Worm (Caenorhabditis elegans) whole organism, early embryonic: ENCODE data around the gene T12D8.9.
A peak's percentile ranks its signal among the peaks of the same experiment; 100 is the strongest.

Experiments used
- B0310.2 ChIP-seq: sonication (generic microtip); optimal IDR thresholded peaks from 2 replicates; lab custom pipeline; 2016; ENCODE audit warnings: mild to moderate bottlenecking, missing genetic modification characterization, missing compliant biosample characterization
- F13C5.2 ChIP-seq: sonication (generic microtip); optimal IDR thresholded peaks from 2 replicates; lab custom pipeline; 2017; ENCODE audit warnings: mild to moderate bottlenecking, missing genetic modification characterization, inconsistent platforms, missing compliant biosample characterization
- aly-1 ChIP-seq: sonication (generic microtip); optimal IDR thresholded peaks from 2 replicates; lab custom pipeline; 2016; ENCODE audit warnings: missing genetic modification characterization, missing compliant biosample characterization
- ama-1 ChIP-seq: fragments of 150-350 bp; optimal IDR thresholded peaks from 2 replicates; lab custom pipeline; 2014
- ceh-13 ChIP-seq: fragments of 200-800 bp; sonication (Bioruptor generic); optimal IDR thresholded peaks from 2 replicates; lab custom pipeline; 2018; ENCODE audit warnings: mild to moderate bottlenecking, missing genetic modification characterization, missing compliant biosample characterization
- ceh-36 ChIP-seq: sonication (generic microtip); optimal IDR thresholded peaks from 2 replicates; lab custom pipeline; 2016; ENCODE audit warnings: missing genetic modification characterization, inconsistent platforms, missing compliant biosample characterization
- ets-7 ChIP-seq: sonication (generic microtip); optimal IDR thresholded peaks from 2 replicates; lab custom pipeline; 2016; ENCODE audit warnings: missing genotype, missing genetic modification characterization, missing compliant biosample characterization
- flt-1 ChIP-seq: fragments of 200-800 bp; sonication (Bioruptor generic); IDR thresholded peaks from 2 replicates; pipeline ENCODE4 v1.3.6; 2022; ENCODE audit warnings: missing genetic modification characterization, missing compliant biosample characterization
- hmbx-1 ChIP-seq: sonication (generic microtip); optimal IDR thresholded peaks from 2 replicates; lab custom pipeline; 2016; ENCODE audit warnings: mild to moderate bottlenecking, missing genetic modification characterization, missing compliant biosample characterization
- hmg-4 ChIP-seq: fragments of 200-800 bp; sonication (Bioruptor generic); optimal IDR thresholded peaks from 2 replicates; lab custom pipeline; 2018; ENCODE audit warnings: mild to moderate bottlenecking, missing genetic modification characterization, missing compliant biosample characterization
- hnd-1 ChIP-seq: sonication (generic microtip); optimal IDR thresholded peaks from 2 replicates; lab custom pipeline; 2016; ENCODE audit warnings: missing genetic modification characterization, missing compliant biosample characterization
- pes-1 ChIP-seq: fragments of 200-800 bp; sonication (Bioruptor generic); IDR thresholded peaks from 2 replicates; pipeline ENCODE4 v1.3.6; 2022; ENCODE audit warnings: missing genetic modification reagents, missing genetic modification characterization, missing compliant biosample characterization
- scrt-1 ChIP-seq: fragments of 200-800 bp; sonication (Bioruptor generic); IDR thresholded peaks from 2 replicates; pipeline ENCODE4 v1.3.6; 2022; ENCODE audit warnings: missing genetic modification characterization, missing compliant biosample characterization
- sea-1 ChIP-seq: fragments of 200-800 bp; sonication (Bioruptor generic); conservative IDR thresholded peaks from 2 replicates; pipeline ENCODE4 v1.3.6; 2022; ENCODE audit warnings: missing genetic modification characterization, missing compliant biosample characterization
- tbx-11 ChIP-seq: fragments of 200-800 bp; sonication (Bioruptor generic); IDR thresholded peaks from 2 replicates; pipeline ENCODE4 v1.3.6; 2022; ENCODE audit warnings: missing genetic modification characterization, missing compliant biosample characterization
- tbx-37 ChIP-seq: fragments of 200-800 bp; sonication (Bioruptor generic); conservative IDR thresholded peaks from 2 replicates; pipeline ENCODE4 v1.3.6; 2022; ENCODE audit warnings: missing genetic modification reagents, missing genetic modification characterization, missing compliant biosample characterization
- tra-4 ChIP-seq: sonication (generic microtip); optimal IDR thresholded peaks from 2 replicates; lab custom pipeline; 2017; ENCODE audit warnings: missing genetic modification characterization, missing compliant biosample characterization

Gene T12D8.9

DNA sequence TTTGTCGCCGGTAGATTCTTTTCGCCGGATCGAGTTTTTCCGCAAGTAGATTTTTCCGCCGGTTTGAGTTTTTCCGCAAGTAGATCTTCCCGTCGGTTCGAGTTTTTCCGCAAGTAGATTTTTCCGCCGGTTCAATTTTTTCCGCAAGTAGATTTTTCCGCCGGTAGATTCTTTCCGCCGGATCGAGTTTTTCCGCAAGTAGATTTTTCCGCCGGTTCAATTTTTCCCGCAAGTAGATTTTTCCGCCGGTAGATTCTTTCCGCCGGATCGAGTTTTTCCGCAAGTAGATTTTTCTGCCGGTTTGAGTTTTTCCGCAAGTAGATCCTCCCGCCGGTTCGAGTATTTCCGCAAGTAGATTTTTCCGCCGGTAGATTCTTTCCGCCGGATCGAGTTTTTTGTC is 31.8 kb upstream of the T12D8.9 start:
- TF ChIP-seq sea-1 (GFP tag; lab: Robert Waterston, UW) = peak; percentile 58
- 0 out of 2 replicates have a peak, but pooled peaks have one; percentile 41 for TF ChIP-seq tbx-11 (GFP tag; lab: Robert Waterston, UW)

DNA sequence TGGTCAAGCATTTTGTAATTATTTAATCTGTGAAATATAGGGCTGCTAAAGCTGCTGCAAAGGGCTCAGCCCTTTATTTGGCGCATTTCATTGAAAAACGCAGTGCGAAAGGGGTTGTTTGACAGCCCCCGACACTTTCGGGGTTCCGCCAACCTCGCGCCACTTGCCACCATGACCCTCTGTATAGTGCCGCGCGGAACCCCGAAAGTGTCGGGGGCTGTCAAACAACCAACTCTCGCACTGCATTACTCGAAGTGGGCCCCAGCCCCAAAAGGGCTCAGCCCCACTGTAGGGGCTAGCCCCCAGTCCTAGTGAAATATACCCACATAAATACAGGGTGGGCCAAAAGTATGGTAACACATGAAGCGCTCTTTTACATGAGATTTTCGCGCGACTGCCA is 16.6 kb upstream of the T12D8.9 start:
- TF ChIP-seq hmg-4 (no peak), tra-4 (tag; lab: Kevin White, UChicago) (no peak), tbx-37 (GFP tag; lab: Robert Waterston, UW) (no peak), scrt-1 (GFP tag; lab: Robert Waterston, UW) (no peak), pes-1 (GFP tag; lab: Robert Waterston, UW) (no peak), hmbx-1 (tag; lab: Kevin White, UChicago) (no peak), tbx-11 (GFP tag; lab: Robert Waterston, UW) (no peak), sea-1 (GFP tag; lab: Robert Waterston, UW) (no peak), ets-7 (no peak), ama-1 (no peak), flt-1 (no peak), ceh-13 (GFP tag; lab: Kevin White, UChicago) (no peak), aly-1 (tag; lab: Kevin White, UChicago) (no peak), ceh-36 (tag; lab: Kevin White, UChicago) (no peak), F13C5.2 (no peak), hnd-1 (tag; lab: Kevin White, UChicago) (no peak), B0310.2 (tag; lab: Kevin White, UChicago) (no peak)

DNA sequence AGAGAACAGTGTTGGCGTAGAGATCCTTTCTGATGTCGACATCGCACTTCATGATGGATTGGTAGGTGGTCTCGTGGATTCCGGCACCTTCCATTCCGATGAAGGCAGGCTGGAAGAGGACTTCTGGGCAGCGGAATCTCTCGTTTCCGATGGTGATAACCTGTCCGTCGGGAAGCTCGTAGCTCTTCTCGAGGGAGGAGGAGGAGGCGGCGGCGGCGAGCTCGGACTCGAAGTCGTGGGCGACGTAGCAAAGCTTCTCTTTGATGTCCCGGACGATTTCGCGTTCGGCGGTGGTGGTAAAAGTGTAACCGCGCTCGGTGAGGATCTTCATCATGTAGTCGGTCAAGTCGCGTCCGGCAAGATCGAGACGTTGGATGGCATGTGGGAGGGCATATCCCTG is 12.1 kb upstream of the T12D8.9 start:
- TF ChIP-seq hmg-4 = no peak
- no peak for TF ChIP-seq hmbx-1 (tag; lab: Kevin White, UChicago)
- TF ChIP-seq hnd-1 (tag; lab: Kevin White, UChicago) = no peak
- no peak for TF ChIP-seq tbx-37 (GFP tag; lab: Robert Waterston, UW)
- TF ChIP-seq sea-1 (GFP tag; lab: Robert Waterston, UW) = no peak
- no peak for TF ChIP-seq ceh-13 (GFP tag; lab: Kevin White, UChicago)
- TF ChIP-seq F13C5.2 = no peak
- TF ChIP-seq ets-7 = no peak
- no peak for TF ChIP-seq aly-1 (tag; lab: Kevin White, UChicago)
- TF ChIP-seq B0310.2 (tag; lab: Kevin White, UChicago) = no peak
- no peak for TF ChIP-seq ama-1
- TF ChIP-seq scrt-1 (GFP tag; lab: Robert Waterston, UW) = no peak
- TF ChIP-seq tbx-11 (GFP tag; lab: Robert Waterston, UW) = no peak
- no peak for TF ChIP-seq flt-1
- no peak for TF ChIP-seq pes-1 (GFP tag; lab: Robert Waterston, UW)
- no peak for TF ChIP-seq ceh-36 (tag; lab: Kevin White, UChicago)
- no peak for TF ChIP-seq tra-4 (tag; lab: Kevin White, UChicago)

DNA sequence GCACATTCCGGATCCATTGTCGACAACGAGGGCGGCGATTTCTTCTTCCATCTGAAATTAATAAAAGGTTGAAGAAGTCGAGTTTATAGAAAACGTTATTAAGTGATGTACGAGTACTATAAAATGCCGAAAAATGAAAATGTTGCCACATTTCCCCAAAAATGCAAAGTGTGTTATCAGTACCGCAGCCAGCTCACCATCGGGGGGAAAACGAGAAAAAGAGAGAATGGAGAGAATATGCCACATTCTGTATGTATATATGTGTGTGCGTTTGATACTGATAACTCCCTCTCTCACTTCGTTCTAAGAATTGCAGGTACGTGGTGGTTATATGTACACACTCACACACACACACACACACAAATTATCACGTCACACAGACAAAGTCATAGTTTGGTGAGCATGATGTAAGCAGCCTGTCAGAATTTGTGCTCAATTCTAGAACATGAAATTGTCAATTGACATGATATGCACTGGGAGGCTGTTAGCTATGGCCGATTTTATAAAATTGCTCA is 10.8 kb upstream of the T12D8.9 start, which contains the start of gene act-5:
Gene act-5 (minus strand): TSS at position 51 of the 515 bp plus-strand sequence.
- TF ChIP-seq aly-1 (tag; lab: Kevin White, UChicago) (no peak), hnd-1 (tag; lab: Kevin White, UChicago) (no peak), ceh-36 (tag; lab: Kevin White, UChicago) (no peak), hmg-4 (no peak), sea-1 (GFP tag; lab: Robert Waterston, UW) (no peak), scrt-1 (GFP tag; lab: Robert Waterston, UW) (no peak), ceh-13 (GFP tag; lab: Kevin White, UChicago) (no peak), hmbx-1 (tag; lab: Kevin White, UChicago) (no peak), flt-1 (no peak), F13C5.2 (no peak), tbx-11 (GFP tag; lab: Robert Waterston, UW) (no peak), ets-7 (no peak), pes-1 (GFP tag; lab: Robert Waterston, UW) (no peak), tbx-37 (GFP tag; lab: Robert Waterston, UW) (no peak), tra-4 (tag; lab: Kevin White, UChicago) (no peak), B0310.2 (tag; lab: Kevin White, UChicago) (no peak), ama-1 (no peak)

DNA sequence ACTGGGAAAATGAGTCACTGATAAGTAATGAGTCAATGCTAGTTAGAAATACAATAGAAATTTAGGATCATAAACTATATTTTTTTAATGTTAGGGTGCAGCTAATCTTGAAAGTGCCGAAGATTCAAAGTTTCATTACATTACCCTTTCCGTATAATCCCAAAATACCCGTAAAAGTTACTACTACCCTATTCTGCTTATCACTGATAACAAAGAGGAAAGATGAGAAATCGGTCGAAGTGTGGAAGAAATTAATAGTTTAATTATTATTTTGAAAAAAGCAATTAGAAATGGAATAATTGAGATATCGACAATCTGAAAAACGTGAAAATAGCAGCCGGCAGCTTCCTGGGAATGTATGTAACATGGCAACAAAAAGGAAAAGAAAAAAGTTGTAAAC is 10.0 kb upstream of the T12D8.9 start:
- no peak for TF ChIP-seq tra-4 (tag; lab: Kevin White, UChicago)
- no peak for TF ChIP-seq F13C5.2
- TF ChIP-seq ets-7 = no peak
- TF ChIP-seq tbx-37 (GFP tag; lab: Robert Waterston, UW) = no peak
- no peak for TF ChIP-seq B0310.2 (tag; lab: Kevin White, UChicago)
- TF ChIP-seq scrt-1 (GFP tag; lab: Robert Waterston, UW) = no peak
- TF ChIP-seq hmbx-1 (tag; lab: Kevin White, UChicago) = no peak
- no peak for TF ChIP-seq ama-1
- TF ChIP-seq aly-1 (tag; lab: Kevin White, UChicago) = no peak
- TF ChIP-seq tbx-11 (GFP tag; lab: Robert Waterston, UW) = no peak

DNA sequence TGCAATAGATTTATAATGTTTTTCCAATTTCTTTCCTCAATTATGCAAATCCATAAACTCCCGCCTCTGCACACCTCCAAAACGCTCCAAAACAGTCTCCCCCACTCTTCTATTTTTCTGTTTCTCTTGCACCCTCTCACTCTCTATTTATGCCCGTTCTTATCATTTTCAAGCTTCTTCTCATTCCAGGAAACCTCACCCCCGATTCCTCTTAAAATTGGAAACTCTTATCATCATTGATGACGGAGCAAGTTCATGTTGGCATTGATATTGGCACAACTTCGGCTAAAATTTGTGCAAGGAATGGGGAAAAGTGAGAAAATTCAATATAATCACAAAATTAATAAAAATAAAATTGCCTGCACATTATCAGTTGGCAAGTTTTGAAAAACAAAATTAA is 9.1 kb upstream of the T12D8.9 start, which contains the start of gene shpk-1:
Gene shpk-1 (plus strand): TSS at position 188 of the 400 bp plus-strand sequence.
- TF ChIP-seq hmg-4 (no peak), hnd-1 (tag; lab: Kevin White, UChicago) (no peak), tbx-11 (GFP tag; lab: Robert Waterston, UW) (no peak), pes-1 (GFP tag; lab: Robert Waterston, UW) (no peak), F13C5.2 (no peak), scrt-1 (GFP tag; lab: Robert Waterston, UW) (no peak), B0310.2 (tag; lab: Kevin White, UChicago) (no peak), ama-1 (no peak), ceh-36 (tag; lab: Kevin White, UChicago) (no peak), tra-4 (tag; lab: Kevin White, UChicago) (no peak), flt-1 (no peak), tbx-37 (GFP tag; lab: Robert Waterston, UW) (no peak), ets-7 (no peak), ceh-13 (GFP tag; lab: Kevin White, UChicago) (no peak), aly-1 (tag; lab: Kevin White, UChicago) (no peak), sea-1 (GFP tag; lab: Robert Waterston, UW) (no peak)

DNA sequence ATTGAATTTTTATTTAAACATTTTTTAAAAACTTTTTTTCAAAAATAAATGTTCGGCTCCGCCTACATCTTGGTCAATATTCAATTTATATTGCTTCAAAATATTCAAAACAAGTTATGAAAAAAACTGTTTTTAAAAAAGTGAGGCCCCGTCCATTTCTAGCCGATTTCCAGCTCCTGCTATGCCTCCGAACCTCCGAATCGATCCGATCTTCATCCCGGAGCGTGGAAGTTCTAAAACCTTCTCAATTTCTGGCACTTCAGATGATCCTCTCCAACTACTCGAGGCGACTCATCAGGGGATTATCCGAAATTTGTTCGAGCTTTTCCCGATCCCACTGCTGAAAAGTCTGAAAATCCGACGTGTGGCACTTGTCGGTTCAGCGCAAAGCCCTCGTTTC is 2.7 kb upstream of the T12D8.9 start:
- TF ChIP-seq B0310.2 (tag; lab: Kevin White, UChicago) = no peak
- no peak for TF ChIP-seq hmbx-1 (tag; lab: Kevin White, UChicago)
- no peak for TF ChIP-seq pes-1 (GFP tag; lab: Robert Waterston, UW)
- no peak for TF ChIP-seq ama-1
- no peak for TF ChIP-seq sea-1 (GFP tag; lab: Robert Waterston, UW)
